Fruit fly (Drosophila melanogaster) whole organism, pupa: ENCODE data around the gene CG17097.
A peak's percentile ranks its signal among the peaks of the same experiment; 100 is the strongest.

ENCODE experiments used
- CG34367 ChIP-seq: fragments of 200-800 bp; sonication (Bioruptor generic); optimal IDR thresholded peaks from 2 replicates; lab custom pipeline; 2018; ENCODE audit warnings: missing biosample characterization, mild to moderate bottlenecking, missing genetic modification characterization
- Ets98B ChIP-seq: fragments of 200-800 bp; sonication (Bioruptor generic); IDR thresholded peaks from 2 replicates; pipeline ENCODE4 v1.3.6; 2022; ENCODE audit warnings: missing biosample characterization, missing genetic modification characterization
- rn ChIP-seq: fragments of 200-800 bp; sonication (Bioruptor generic); IDR thresholded peaks from 2 replicates; pipeline ENCODE4 v1.3.6; 2022; ENCODE audit warnings: missing biosample characterization, missing genetic modification characterization

DNA sequence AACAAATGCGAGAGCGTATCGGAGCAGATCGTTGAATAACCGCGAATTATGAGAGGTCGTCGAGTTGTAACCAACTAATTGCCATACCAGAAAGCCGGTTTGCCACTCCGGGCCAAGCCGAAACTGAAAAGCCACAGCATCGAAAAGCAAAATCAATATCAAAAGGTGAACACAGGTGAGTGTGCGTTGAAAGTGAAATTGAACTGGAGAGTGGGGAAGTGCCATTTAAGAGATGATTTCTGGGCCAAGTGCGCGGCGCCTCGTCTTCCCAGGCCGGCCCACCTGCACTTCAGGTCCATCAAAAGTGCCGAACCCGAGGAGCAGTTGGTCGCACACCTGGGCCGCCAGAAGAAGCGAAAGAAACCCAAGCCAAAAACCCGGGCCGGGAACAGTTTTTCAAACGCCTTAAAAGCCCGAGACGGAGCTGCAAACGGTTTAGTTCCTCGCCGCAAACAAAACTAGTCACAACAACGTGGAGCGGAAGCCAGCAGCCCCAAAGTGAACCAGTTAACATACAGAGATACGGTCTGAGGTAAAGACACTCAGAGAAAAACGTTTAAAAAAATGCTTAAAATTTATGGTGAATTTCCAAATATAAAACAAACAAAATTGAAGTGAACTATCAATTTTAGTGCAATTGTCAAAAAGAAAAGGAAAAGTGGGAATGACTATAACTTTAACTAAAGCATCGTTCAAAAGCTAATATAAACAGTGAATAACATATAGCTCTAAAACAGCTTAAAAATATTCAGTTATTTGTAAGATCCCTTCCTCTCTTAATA is 30.9 kb downstream of the CG17097 start, which contains the start of gene CG17104:
- TF ChIP-seq Ets98B (peak; percentile 71), CG34367 (tag; lab: Kevin White, UChicago) (peak; percentile 35), rn (peak; percentile 42; the same call in 1 of the 2 replicates)
